Worm (Caenorhabditis elegans) whole organism, midembryonic: Measurements from ENCODE around the gene F48E3.6.

Experiments used
- flt-1 ChIP-seq: fragments of 200-800 bp; sonication (Bioruptor generic); IDR thresholded peaks from 2 replicates; pipeline ENCODE4 v1.3.6; 2022; ENCODE audit warnings: missing genetic modification characterization, missing compliant biosample characterization
- ref-1 ChIP-seq: fragments of 200-800 bp; sonication (Bioruptor generic); conservative IDR thresholded peaks from 2 replicates; pipeline ENCODE4 v1.3.6; 2022; ENCODE audit warnings: missing genetic modification reagents, missing genetic modification characterization, missing compliant biosample characterization
- tab-1 ChIP-seq: fragments of 200-800 bp; sonication (Bioruptor generic); IDR thresholded peaks from 2 replicates; pipeline ENCODE4 v1.3.6; 2022; ENCODE audit warnings: missing genetic modification characterization, missing compliant biosample characterization
- ztf-29 ChIP-seq: fragments of 200-800 bp; sonication (Bioruptor generic); IDR thresholded peaks from 2 replicates; pipeline ENCODE4 v1.3.6; 2022; ENCODE audit warnings: missing genetic modification reagents, missing genetic modification characterization, missing compliant biosample characterization

- TF ChIP-seq tab-1 (no peak), flt-1 (GFP tag; lab: Robert Waterston, UW) (no peak), ztf-29 (GFP tag; lab: Robert Waterston, UW) (no peak; the same call in 1 of the 2 replicates), ref-1 (no peak)
Observed at ce11 chrX:7536869-7537268, 34.2 kb upstream of the F48E3.6 start.
